Worm (Caenorhabditis elegans) whole organism, young adult: Measurements from ENCODE around the gene lgc-49.

Source experiments
- F49E8.2 ChIP-seq: sonication (generic microtip); optimal IDR thresholded peaks from 3 replicates; lab custom pipeline; 2017; ENCODE audit warnings: missing genetic modification characterization, mild to moderate bottlenecking, missing compliant biosample characterization, antibody characterized with exemption, moderate library complexity; ENCODE audit not compliant: insufficient read depth
- F55B11.4 ChIP-seq: sonication (generic microtip); optimal IDR thresholded peaks from 2 replicates; lab custom pipeline; 2016; ENCODE audit warnings: missing compliant biosample characterization, missing genetic modification characterization, borderline replicate concordance; ENCODE audit not compliant: insufficient read depth
- F57A8.1 ChIP-seq: fragments of 200-800 bp; sonication (Bioruptor generic); optimal IDR thresholded peaks from 2 replicates; lab custom pipeline; 2018; ENCODE audit warnings: mild to moderate bottlenecking, missing genetic modification characterization, moderate library complexity, missing compliant biosample characterization
- K11D2.4 ChIP-seq: fragments of 200-800 bp; sonication (Bioruptor generic); IDR thresholded peaks from 2 replicates; pipeline ENCODE4 v1.3.6; 2022; ENCODE audit warnings: missing genetic modification reagents, missing genetic modification characterization, missing compliant biosample characterization
- ama-1 ChIP-seq, 3 experiments: fragments of 150-350 bp in 1 of 3; sonication (generic microtip) in 2 of 3; optimal IDR thresholded peaks; 2 replicates each; lab custom pipeline; 2014 to 2018; ENCODE audit warnings: missing biosample characterization in 2 of 3, missing genetic modification characterization in 2 of 3, missing genetic modification reagents in 2 of 3
- dpl-1 ChIP-seq: fragments of 150-350 bp; optimal IDR thresholded peaks from 2 replicates; lab custom pipeline; 2014; ENCODE audit warnings: missing biosample characterization, missing genetic modification reagents, missing genetic modification characterization
- gei-17 ChIP-seq: fragments of 200-800 bp; sonication (Bioruptor generic); optimal IDR thresholded peaks from 2 replicates; lab custom pipeline; 2018; ENCODE audit warnings: mild to moderate bottlenecking, missing genetic modification characterization, missing compliant biosample characterization
- hmg-1.2 ChIP-seq: fragments of 200-800 bp; sonication (Bioruptor generic); IDR thresholded peaks from 2 replicates; pipeline ENCODE4 v1.3.6; 2022; ENCODE audit warnings: missing genetic modification reagents, missing genetic modification characterization, missing compliant biosample characterization
- pbrm-1 ChIP-seq: fragments of 200-800 bp; sonication (Bioruptor generic); IDR thresholded peaks from 2 replicates; pipeline ENCODE4 v1.3.6; 2022; ENCODE audit warnings: missing genetic modification reagents, missing genetic modification characterization, missing compliant biosample characterization
- ztf-25 ChIP-seq: fragments of 200-800 bp; sonication (Bioruptor generic); IDR thresholded peaks from 2 replicates; pipeline ENCODE4 v1.3.6; 2022; ENCODE audit warnings: missing genetic modification reagents, missing genetic modification characterization, missing compliant biosample characterization
- ztf-6 ChIP-seq: fragments of 200-800 bp; sonication (Bioruptor generic); IDR thresholded peaks from 2 replicates; pipeline ENCODE4 v1.3.6; 2022; ENCODE audit warnings: missing genetic modification reagents, missing genetic modification characterization, missing compliant biosample characterization

ce11 chrV:11216137-11216536 is 25.1 kb downstream of the lgc-49 start:
- no peak for TF ChIP-seq F49E8.2 (tag; lab: Kevin White, UChicago)
- TF ChIP-seq dpl-1, result no peak
- TF ChIP-seq F55B11.4 (tag; lab: Kevin White, UChicago), result no peak
- TF ChIP-seq ztf-25 (GFP tag; lab: Robert Waterston, UW), result no peak
- no peak for TF ChIP-seq gei-17 (GFP tag; lab: Kevin White, UChicago)
- TF ChIP-seq F57A8.1 (GFP tag; lab: Kevin White, UChicago), result no peak
- TF ChIP-seq hmg-1.2 (GFP tag; lab: Robert Waterston, UW), result no peak
- no peak for TF ChIP-seq pbrm-1 (GFP tag; lab: Robert Waterston, UW)
- TF ChIP-seq ama-1 (optimal IDR thresholded peaks at IDR 0.05; lab: Kevin White, UChicago), result no peak
- TF ChIP-seq ama-1 (GFP tag; optimal IDR thresholded peaks at IDR 0.05; lab: Kevin White, UChicago), result no peak
- TF ChIP-seq ztf-6 (GFP tag; lab: Robert Waterston, UW), result no peak
- TF ChIP-seq K11D2.4 (GFP tag; lab: Robert Waterston, UW), result no peak
